Fruit fly (Drosophila melanogaster) whole organism, embryonic: ENCODE results near the gene CG42375.
A peak's percentile ranks its signal among the peaks of the same experiment; 100 is the strongest.

ENCODE experiments used
- ATbp ChIP-seq: fragments of 200-800 bp; sonication (Bioruptor generic); optimal IDR thresholded peaks from 2 replicates; lab custom pipeline; 2017; ENCODE audit warnings: missing biosample characterization, mild to moderate bottlenecking, missing genetic modification characterization, missing genetic modification reagents
- Ada2b ChIP-seq: fragments of 200-800 bp; sonication (Bioruptor generic); IDR thresholded peaks from 2 replicates; pipeline ENCODE4 v1.3.6; 2022; ENCODE audit warnings: missing biosample characterization, missing genetic modification characterization
- Bgb ChIP-seq: fragments of 200-800 bp; sonication (Bioruptor generic); IDR thresholded peaks from 2 replicates; pipeline ENCODE4 v1.3.6; 2022; ENCODE audit warnings: missing biosample characterization, missing genetic modification characterization; ENCODE audit not compliant: partially characterized antibody
- BtbVII ChIP-seq: fragments of 200-800 bp; sonication (Bioruptor generic); optimal IDR thresholded peaks from 3 replicates; lab custom pipeline; 2017; ENCODE audit warnings: missing biosample characterization, mild to moderate bottlenecking, missing genetic modification characterization
- CG10274 ChIP-seq: fragments of 200-800 bp; sonication (Bioruptor generic); optimal IDR thresholded peaks from 3 replicates; lab custom pipeline; 2017; ENCODE audit warnings: missing biosample characterization, mild to moderate bottlenecking, missing genetic modification characterization
- CG13287 ChIP-seq: fragments of 200-800 bp; sonication (Bioruptor generic); IDR thresholded peaks from 2 replicates; pipeline ENCODE4 v1.3.6; 2022; ENCODE audit warnings: missing biosample characterization, missing genetic modification characterization; ENCODE audit not compliant: partially characterized antibody
- CG1647 ChIP-seq: fragments of 200-800 bp; sonication (Bioruptor generic); optimal IDR thresholded peaks from 3 replicates; lab custom pipeline; 2016; ENCODE audit warnings: missing biosample characterization, missing genetic modification characterization
- CG16779 ChIP-seq: fragments of 200-800 bp; sonication (Bioruptor generic); IDR thresholded peaks from 2 replicates; pipeline ENCODE4 v1.3.6; 2022; ENCODE audit warnings: missing biosample characterization, missing genetic modification characterization
- CG17186 ChIP-seq: fragments of 200-800 bp; sonication (Bioruptor generic); optimal IDR thresholded peaks from 3 replicates; lab custom pipeline; 2017; ENCODE audit warnings: missing biosample characterization, missing genetic modification reagents, missing genetic modification characterization
- CG17328 ChIP-seq: fragments of 200-800 bp; sonication (Bioruptor generic); IDR thresholded peaks from 2 replicates; pipeline ENCODE4 v1.3.6; 2022; ENCODE audit warnings: missing biosample characterization, missing genetic modification characterization
- CG18476 ChIP-seq: fragments of 200-800 bp; sonication (Bioruptor generic); optimal IDR thresholded peaks from 2 replicates; lab custom pipeline; 2016; ENCODE audit warnings: missing biosample characterization, mild to moderate bottlenecking, missing genetic modification characterization
- CG32767 ChIP-seq: fragments of 200-800 bp; sonication (Bioruptor generic); IDR thresholded peaks from 2 replicates; pipeline ENCODE4 v1.3.6; 2022; ENCODE audit warnings: missing biosample characterization, missing genetic modification characterization
- CG34224 ChIP-seq: fragments of 200-800 bp; sonication (Bioruptor generic); IDR thresholded peaks from 3 replicates; pipeline ENCODE4 v1.3.6; 2022; ENCODE audit warnings: missing biosample characterization, missing genetic modification characterization; ENCODE audit not compliant: partially characterized antibody
- CG34422 ChIP-seq: fragments of 200-800 bp; sonication (Bioruptor generic); IDR thresholded peaks from 3 replicates; pipeline ENCODE4 v1.3.6; 2022; ENCODE audit warnings: missing biosample characterization, missing genetic modification characterization
- CG4360 ChIP-seq: fragments of 200-800 bp; sonication (Bioruptor generic); IDR thresholded peaks from 2 replicates; pipeline ENCODE4 v1.3.6; 2022; ENCODE audit warnings: missing biosample characterization, missing genetic modification characterization
- CG4730 ChIP-seq: fragments of 200-800 bp; sonication (Bioruptor generic); IDR thresholded peaks from 2 replicates; pipeline ENCODE4 v1.3.6; 2022; ENCODE audit warnings: missing biosample characterization, missing genetic modification characterization
- CG4854 ChIP-seq: fragments of 200-800 bp; sonication (Bioruptor generic); optimal IDR thresholded peaks from 2 replicates; lab custom pipeline; 2016; ENCODE audit warnings: missing biosample characterization, missing genetic modification characterization, inconsistent platforms
- CG6765 ChIP-seq: fragments of 200-800 bp; sonication (Bioruptor generic); optimal IDR thresholded peaks from 3 replicates; lab custom pipeline; 2017; ENCODE audit warnings: missing biosample characterization, mild to moderate bottlenecking, missing genetic modification characterization
- CG7372 ChIP-seq: fragments of 200-800 bp; sonication (Bioruptor generic); IDR thresholded peaks from 2 replicates; pipeline ENCODE4 v1.3.6; 2022; ENCODE audit warnings: missing biosample characterization, missing genetic modification characterization
- CG7839 ChIP-seq: fragments of 200-800 bp; sonication (Bioruptor generic); optimal IDR thresholded peaks from 3 replicates; lab custom pipeline; 2018; ENCODE audit warnings: missing biosample characterization, mild to moderate bottlenecking, missing genetic modification characterization, moderate library complexity
- CG9876 ChIP-seq: fragments of 200-800 bp; sonication (Bioruptor generic); optimal IDR thresholded peaks from 2 replicates; lab custom pipeline; 2016; ENCODE audit warnings: missing biosample characterization, missing genetic modification characterization
- Dip2 ChIP-seq: fragments of 200-800 bp; sonication (Bioruptor generic); IDR thresholded peaks from 2 replicates; pipeline ENCODE4 v1.3.6; 2022; ENCODE audit warnings: missing biosample characterization, missing genetic modification characterization
- H15 ChIP-seq: fragments of 200-800 bp; sonication (Bioruptor generic); IDR thresholded peaks from 3 replicates; pipeline ENCODE4 v1.3.6; 2022; ENCODE audit warnings: missing biosample characterization, missing genetic modification characterization
- HLHmδ ChIP-seq: fragments of 200-800 bp; sonication (Bioruptor generic); optimal IDR thresholded peaks from 2 replicates; lab custom pipeline; 2018; ENCODE audit warnings: missing biosample characterization, mild to moderate bottlenecking, missing genetic modification characterization, moderate library complexity
- Lpt ChIP-seq: fragments of >200 bp; optimal IDR thresholded peaks from 2 replicates; lab custom pipeline; 2018; ENCODE audit warnings: missing biosample characterization, missing genetic modification characterization
- MBD-R2 ChIP-seq: fragments of 200-800 bp; sonication (Bioruptor generic); IDR thresholded peaks from 2 replicates; pipeline ENCODE4 v1.3.6; 2022; ENCODE audit warnings: missing biosample characterization, missing genetic modification characterization
- MESR4 ChIP-seq: fragments of 200-800 bp; sonication (Bioruptor generic); optimal IDR thresholded peaks from 2 replicates; lab custom pipeline; 2018; ENCODE audit warnings: missing biosample characterization, mild to moderate bottlenecking, missing genetic modification characterization, moderate library complexity
- Mad ChIP-seq: fragments of 200-800 bp; sonication (Bioruptor generic); optimal IDR thresholded peaks from 2 replicates; lab custom pipeline; 2016; ENCODE audit warnings: missing biosample characterization, missing genetic modification characterization
- Max ChIP-seq: fragments of 200-800 bp; sonication (Bioruptor generic); optimal IDR thresholded peaks from 2 replicates; lab custom pipeline; 2016; ENCODE audit warnings: missing biosample characterization, mild to moderate bottlenecking, missing genetic modification characterization
- Neu2 ChIP-seq: fragments of 200-800 bp; sonication (Bioruptor generic); optimal IDR thresholded peaks from 3 replicates; lab custom pipeline; 2016; ENCODE audit warnings: missing biosample characterization, missing genetic modification characterization, borderline replicate concordance
- Taf1 ChIP-seq: fragments of 200-800 bp; sonication (Bioruptor generic); IDR thresholded peaks from 2 replicates; pipeline ENCODE4 v1.3.6; 2022; ENCODE audit warnings: missing biosample characterization, missing genetic modification characterization
- amos ChIP-seq: fragments of 200-800 bp; sonication (Bioruptor generic); IDR thresholded peaks from 2 replicates; pipeline ENCODE4 v1.3.6; 2022; ENCODE audit warnings: missing biosample characterization, missing genetic modification characterization; ENCODE audit not compliant: partially characterized antibody
- bowl ChIP-seq: fragments of 200-800 bp; sonication (Bioruptor generic); IDR thresholded peaks from 2 replicates; pipeline ENCODE4 v1.3.6; 2022; ENCODE audit warnings: missing biosample characterization, missing genetic modification characterization
- cad ChIP-seq: fragments of >200 bp; optimal IDR thresholded peaks from 2 replicates; lab custom pipeline; 2017; ENCODE audit warnings: missing biosample characterization, missing genetic modification characterization
- crp ChIP-seq, 2 experiments: fragments of 200-800 bp; sonication (Bioruptor generic); optimal IDR thresholded peaks; 2 replicates in 1 of 2; 3 replicates in 1 of 2; lab custom pipeline; 2017; ENCODE audit warnings: missing biosample characterization in 2 of 2, missing genetic modification characterization in 2 of 2, mild to moderate bottlenecking in 1 of 2, moderate library complexity in 1 of 2
- cwo ChIP-seq: fragments of 200-800 bp; sonication (Bioruptor generic); optimal IDR thresholded peaks from 3 replicates; lab custom pipeline; 2017; ENCODE audit warnings: missing biosample characterization, missing genetic modification characterization, mild to moderate bottlenecking, moderate library complexity, missing genetic modification reagents
- dm ChIP-seq: fragments of 200-800 bp; sonication (Bioruptor generic); optimal IDR thresholded peaks from 3 replicates; lab custom pipeline; 2016; ENCODE audit warnings: missing biosample characterization, missing genetic modification characterization
- gt ChIP-seq: fragments of 200-800 bp; sonication (Bioruptor generic); IDR thresholded peaks from 2 replicates; pipeline ENCODE4 v1.3.6; 2022; ENCODE audit warnings: missing biosample characterization, missing genetic modification characterization
- kah ChIP-seq: fragments of 200-800 bp; sonication (Bioruptor generic); optimal IDR thresholded peaks from 2 replicates; lab custom pipeline; 2018; ENCODE audit warnings: missing biosample characterization, mild to moderate bottlenecking, missing genetic modification characterization
- ken ChIP-seq: fragments of 200-800 bp; sonication (Bioruptor generic); IDR thresholded peaks from 3 replicates; pipeline ENCODE4 v1.3.6; 2022; ENCODE audit warnings: missing biosample characterization, missing genetic modification characterization
- pzg ChIP-seq: fragments of 200-800 bp; sonication (Bioruptor generic); optimal IDR thresholded peaks from 3 replicates; lab custom pipeline; 2018; ENCODE audit warnings: missing biosample characterization, mild to moderate bottlenecking, missing genetic modification characterization, moderate library complexity
- run ChIP-seq: fragments of 200-800 bp; sonication (Bioruptor generic); optimal IDR thresholded peaks from 3 replicates; lab custom pipeline; 2018; ENCODE audit warnings: missing biosample characterization, mild to moderate bottlenecking, missing genetic modification characterization
- scrt ChIP-seq: fragments of 200-800 bp; sonication (Bioruptor generic); optimal IDR thresholded peaks from 2 replicates; lab custom pipeline; 2018; ENCODE audit warnings: missing biosample characterization, mild to moderate bottlenecking, missing genetic modification characterization, moderate library complexity
- seq ChIP-seq: fragments of 200-800 bp; sonication (Bioruptor generic); IDR thresholded peaks from 2 replicates; pipeline ENCODE4 v1.3.6; 2022; ENCODE audit warnings: missing biosample characterization, missing genetic modification characterization
- stwl ChIP-seq: fragments of 200-800 bp; sonication (Bioruptor generic); optimal IDR thresholded peaks from 3 replicates; lab custom pipeline; 2018; ENCODE audit warnings: missing biosample characterization, mild to moderate bottlenecking, missing genetic modification characterization, moderate library complexity
- toy ChIP-seq: fragments of 200-800 bp; sonication (Bioruptor generic); IDR thresholded peaks from 2 replicates; pipeline ENCODE4 v1.3.6; 2022; ENCODE audit warnings: missing biosample characterization, missing genetic modification characterization
- twi ChIP-seq: fragments of 200-800 bp; optimal IDR thresholded peaks from 2 replicates; lab custom pipeline; 2019; ENCODE audit warnings: missing biosample characterization, mild to moderate bottlenecking, missing genetic modification characterization, moderate library complexity
- unc-4 ChIP-seq: fragments of 200-800 bp; sonication (Bioruptor generic); IDR thresholded peaks from 2 replicates; pipeline ENCODE4 v1.3.6; 2022; ENCODE audit warnings: missing biosample characterization, missing genetic modification characterization; ENCODE audit not compliant: partially characterized antibody
- vnd ChIP-seq: fragments of 200-800 bp; sonication (Bioruptor generic); IDR thresholded peaks from 3 replicates; pipeline ENCODE4 v1.3.6; 2022; ENCODE audit warnings: missing biosample characterization, missing genetic modification characterization; ENCODE audit not compliant: partially characterized antibody
- z ChIP-seq: fragments of 200-800 bp; sonication (Bioruptor generic); IDR thresholded peaks from 3 replicates; pipeline ENCODE4 v1.3.6; 2022; ENCODE audit warnings: missing biosample characterization, missing genetic modification characterization
- zf30C ChIP-seq: fragments of 200-800 bp; sonication (Bioruptor generic); optimal IDR thresholded peaks from 3 replicates; lab custom pipeline; 2018; ENCODE audit warnings: missing biosample characterization, mild to moderate bottlenecking, missing genetic modification characterization

CG42375 gene

DNA sequence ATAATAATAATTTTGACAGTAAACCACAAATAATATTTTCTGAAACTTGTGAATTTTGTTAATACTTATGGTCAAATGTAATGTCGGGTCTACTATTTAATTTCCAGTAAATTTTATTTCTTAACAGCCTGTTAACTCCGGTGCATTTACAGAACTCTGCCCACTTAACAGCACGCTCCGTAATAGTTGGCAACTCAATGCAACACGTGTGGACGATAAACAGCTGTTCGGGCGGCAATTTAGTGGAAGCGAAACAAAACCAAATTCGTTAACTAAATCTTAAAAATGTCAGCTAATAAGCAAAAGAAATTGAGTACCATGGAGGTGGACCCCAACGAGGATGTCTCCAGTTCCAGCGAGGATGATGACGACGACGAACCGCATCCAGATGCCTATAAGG is 1.3 kb downstream of the CG42375 start, which contains the start of gene CG9286:
TSS of gene CG9286 (plus strand) at position 196 of the 400 bp plus-strand sequence.
- TF ChIP-seq CG34422 (GFP tag; lab: Robert Waterston, UW), result peak; percentile 42; the same call in 1 of the 3 replicates
- TF ChIP-seq dm (GFP tag; lab: Kevin White, UChicago), result peak; percentile 72
- peak; percentile 6 for TF ChIP-seq CG17186 (GFP tag; lab: Kevin White, UChicago)
- TF ChIP-seq H15 (GFP tag; lab: Robert Waterston, UW), result no peak
- no peak for TF ChIP-seq CG4730 (GFP tag; lab: Robert Waterston, UW)
- TF ChIP-seq CG7372 (GFP tag; lab: Robert Waterston, UW), result no peak
- peak; percentile 57; the same call in 1 of the 2 replicates for TF ChIP-seq MBD-R2 (GFP tag; lab: Robert Waterston, UW)
- peak; percentile 85 for TF ChIP-seq kah (GFP tag; lab: Kevin White, UChicago)
- TF ChIP-seq Bgb (GFP tag; lab: Robert Waterston, UW), result no peak
- TF ChIP-seq crp (GFP tag; optimal IDR thresholded peaks at IDR 0.05; lab: Kevin White, UChicago), result peak in 1 of 2 experiments; percentile 83
- TF ChIP-seq CG4854 (GFP tag; lab: Kevin White, UChicago), result peak; percentile 69
- no peak for TF ChIP-seq gt
- TF ChIP-seq CG17328, result no peak
- TF ChIP-seq CG9876 (GFP tag; lab: Kevin White, UChicago), result no peak
- no peak for TF ChIP-seq z (GFP tag; lab: Robert Waterston, UW)
- no peak for TF ChIP-seq ken (GFP tag; lab: Robert Waterston, UW)
- TF ChIP-seq scrt (GFP tag; lab: Kevin White, UChicago), result peak; percentile 34
- no peak for TF ChIP-seq run (tag; lab: Kevin White, UChicago)
- TF ChIP-seq Lpt (GFP tag; lab: Kevin White, UChicago), result no peak
- TF ChIP-seq zf30C (GFP tag; lab: Kevin White, UChicago), result peak; percentile 20
- no peak for TF ChIP-seq CG6765 (GFP tag; lab: Kevin White, UChicago)
- no peak for TF ChIP-seq ATbp (GFP tag; lab: Kevin White, UChicago)
- no peak for TF ChIP-seq CG18476 (GFP tag; lab: Kevin White, UChicago)
- no peak for TF ChIP-seq vnd
- TF ChIP-seq toy (GFP tag; lab: Robert Waterston, UW), result no peak
- peak; percentile 80 for TF ChIP-seq cwo (GFP tag; lab: Kevin White, UChicago)
- peak; percentile 40 for TF ChIP-seq twi (tag; lab: Kevin White, UChicago)
- no peak for TF ChIP-seq Taf1 (GFP tag; lab: Robert Waterston, UW)
- no peak for TF ChIP-seq CG32767 (GFP tag; lab: Robert Waterston, UW)
- TF ChIP-seq CG13287 (GFP tag; lab: Robert Waterston, UW), result peak; percentile 30; the same call in 1 of the 2 replicates
- TF ChIP-seq bowl (GFP tag; lab: Robert Waterston, UW), result no peak
- TF ChIP-seq Neu2 (GFP tag; lab: Kevin White, UChicago), result peak; percentile 37
- no peak for TF ChIP-seq CG1647 (GFP tag; lab: Kevin White, UChicago)
- TF ChIP-seq stwl (tag; lab: Kevin White, UChicago), result peak; percentile 6
- 0 out of 3 replicates have a peak, but pooled peaks have one; percentile 21 for TF ChIP-seq CG34224
- no peak for TF ChIP-seq HLHmδ (GFP tag; lab: Kevin White, UChicago)
- TF ChIP-seq CG4360 (GFP tag; lab: Robert Waterston, UW), result 0 out of 2 replicates have a peak, but pooled peaks have one; percentile 15
- no peak for TF ChIP-seq CG10274
- TF ChIP-seq unc-4, result peak; percentile 17; the same call in 1 of the 2 replicates
- TF ChIP-seq CG16779, result no peak
- TF ChIP-seq pzg (GFP tag; lab: Kevin White, UChicago), result peak; percentile 33
- no peak for TF ChIP-seq CG7839 (tag; lab: Kevin White, UChicago)
- no peak for TF ChIP-seq seq
- TF ChIP-seq Dip2, result no peak
- TF ChIP-seq Max (GFP tag; lab: Kevin White, UChicago), result peak; percentile 78
- TF ChIP-seq Ada2b (GFP tag; lab: Robert Waterston, UW), result no peak
- peak; percentile 14 for TF ChIP-seq MESR4
- no peak for TF ChIP-seq amos (GFP tag; lab: Robert Waterston, UW)
- no peak for TF ChIP-seq cad (GFP tag; lab: Kevin White, UChicago)
- no peak for TF ChIP-seq Mad (GFP tag; lab: Kevin White, UChicago)
- no peak for TF ChIP-seq BtbVII (GFP tag; lab: Kevin White, UChicago)
